Worm (Caenorhabditis elegans) whole organism, L1 larva: ENCODE measurements around the gene T28A8.6.

Source experiments
- C04F5.9 ChIP-seq: sonication (generic microtip); optimal IDR thresholded peaks from 2 replicates; lab custom pipeline; 2016; ENCODE audit warnings: missing genetic modification characterization, missing compliant biosample characterization
- C16A3.4 ChIP-seq: fragments of 150-350 bp; optimal IDR thresholded peaks from 2 replicates; lab custom pipeline; 2014; ENCODE audit warnings: missing biosample characterization, missing genetic modification characterization
- C34B4.2 ChIP-seq: sonication (generic microtip); optimal IDR thresholded peaks from 2 replicates; lab custom pipeline; 2017; ENCODE audit warnings: mild to moderate bottlenecking, missing genetic modification characterization, missing compliant biosample characterization
- Y116A8C.19 ChIP-seq: sonication (generic microtip); optimal IDR thresholded peaks from 2 replicates; lab custom pipeline; 2016; ENCODE audit warnings: missing compliant biosample characterization, missing genetic modification characterization, borderline replicate concordance
- aha-1 ChIP-seq: fragments of 150-350 bp; optimal IDR thresholded peaks from 2 replicates; lab custom pipeline; 2014; ENCODE audit warnings: missing biosample characterization, missing genetic modification characterization
- alr-1 ChIP-seq: fragments of 200-800 bp; sonication (Bioruptor generic); optimal IDR thresholded peaks from 2 replicates; lab custom pipeline; 2018; ENCODE audit warnings: borderline replicate concordance, mild to moderate bottlenecking, missing genetic modification characterization, missing compliant biosample characterization
- aly-2 ChIP-seq: fragments of 150-350 bp; optimal IDR thresholded peaks from 2 replicates; lab custom pipeline; 2014; ENCODE audit warnings: missing biosample characterization, missing genetic modification characterization
- ama-1 ChIP-seq: fragments of 150-350 bp; optimal IDR thresholded peaks from 2 replicates; lab custom pipeline; 2014
- blmp-1 ChIP-seq: fragments of 150-350 bp; optimal IDR thresholded peaks from 2 replicates; lab custom pipeline; 2014; ENCODE audit warnings: missing biosample characterization, missing genetic modification characterization
- ceh-90 ChIP-seq: sonication (generic microtip); optimal IDR thresholded peaks from 2 replicates; lab custom pipeline; 2016; ENCODE audit warnings: missing genetic modification characterization, missing compliant biosample characterization
- ces-1 ChIP-seq: fragments of 150-350 bp; optimal IDR thresholded peaks from 2 replicates; lab custom pipeline; 2014; ENCODE audit warnings: missing biosample characterization, missing genetic modification reagents, missing genetic modification characterization
- dpl-1 ChIP-seq, 3 experiments: fragments of 150-350 bp in 2 of 3; sonication (generic microtip) in 1 of 3; optimal IDR thresholded peaks; 2 replicates each; lab custom pipeline; 2014 to 2017; ENCODE audit warnings: missing biosample characterization in 3 of 3, missing genetic modification characterization in 3 of 3, missing genetic modification reagents in 3 of 3
- dsc-1 ChIP-seq: sonication (generic microtip); optimal IDR thresholded peaks from 2 replicates; lab custom pipeline; 2016; ENCODE audit warnings: mild to moderate bottlenecking, missing genetic modification characterization, missing compliant biosample characterization
- efl-1 ChIP-seq, 4 experiments: fragments of 150-350 bp; optimal IDR thresholded peaks in 3 of 4; peaks in 1 of 4; 1 replicate in 1 of 4; 2 replicates in 3 of 4; lab custom pipeline; 2014; ENCODE audit warnings: missing biosample characterization in 2 of 4, missing genetic modification characterization in 2 of 4, missing genetic modification reagents in 2 of 4
- egl-13 ChIP-seq: sonication (generic microtip); optimal IDR thresholded peaks from 2 replicates; lab custom pipeline; 2016; ENCODE audit warnings: missing genotype, missing genetic modification reagents, missing genetic modification characterization, missing compliant biosample characterization
- elt-2 ChIP-seq: sonication (generic microtip); optimal IDR thresholded peaks from 2 replicates; lab custom pipeline; 2016; ENCODE audit warnings: missing genetic modification characterization, mild to moderate bottlenecking, inconsistent platforms, missing compliant biosample characterization, missing genetic modification reagents
- elt-3 ChIP-seq, 6 experiments: fragments of 150-350 bp in 1 of 6; sonication (generic microtip); optimal IDR thresholded peaks; 2 replicates each; lab custom pipeline; 2017 to 2018; ENCODE audit warnings: missing biosample characterization in 6 of 6, missing genetic modification characterization in 6 of 6, inconsistent platforms in 1 of 6
- fos-1 ChIP-seq: fragments of 150-350 bp; optimal IDR thresholded peaks from 2 replicates; lab custom pipeline; 2014; ENCODE audit warnings: missing biosample characterization, missing genetic modification characterization
- grh-1 ChIP-seq: fragments of 200-800 bp; sonication (Bioruptor generic); IDR thresholded peaks from 2 replicates; pipeline ENCODE4 v1.3.6; 2022; ENCODE audit warnings: missing genetic modification reagents, missing genetic modification characterization, missing compliant biosample characterization
- hlh-17 ChIP-seq: fragments of 200-800 bp; sonication (Bioruptor generic); optimal IDR thresholded peaks from 2 replicates; lab custom pipeline; 2018; ENCODE audit warnings: missing genetic modification characterization, mild to moderate bottlenecking, missing compliant biosample characterization, moderate library complexity, borderline replicate concordance
- isw-1 ChIP-seq: fragments of 200-800 bp; sonication (Bioruptor generic); IDR thresholded peaks from 2 replicates; pipeline ENCODE4 v1.3.6; 2022; ENCODE audit warnings: missing genetic modification characterization, missing compliant biosample characterization
- lin-14 ChIP-seq: fragments of 200-800 bp; sonication (Bioruptor generic); optimal IDR thresholded peaks from 2 replicates; lab custom pipeline; 2018; ENCODE audit warnings: mild to moderate bottlenecking, missing genetic modification characterization, moderate library complexity, missing compliant biosample characterization
- lin-35 ChIP-seq, 2 experiments: fragments of 150-350 bp; optimal IDR thresholded peaks; 2 replicates each; lab custom pipeline; 2014; ENCODE audit warnings: missing biosample characterization in 2 of 2, missing genetic modification characterization in 2 of 2, missing genetic modification reagents in 2 of 2
- lsy-2 ChIP-seq, 2 experiments: fragments of 150-350 bp; optimal IDR thresholded peaks; 2 replicates each; lab custom pipeline; 2014; ENCODE audit warnings: missing biosample characterization in 2 of 2, missing genetic modification characterization in 2 of 2
- mdl-1 ChIP-seq, 2 experiments: fragments of 150-350 bp; optimal IDR thresholded peaks; 2 replicates each; lab custom pipeline; 2014 to 2017; ENCODE audit warnings: missing biosample characterization in 2 of 2, missing genetic modification characterization in 2 of 2, inconsistent platforms in 1 of 2
- mef-2 ChIP-seq: fragments of 150-350 bp; optimal IDR thresholded peaks from 2 replicates; lab custom pipeline; 2014; ENCODE audit warnings: missing biosample characterization, missing genetic modification characterization
- mep-1 ChIP-seq: fragments of 150-350 bp; optimal IDR thresholded peaks from 2 replicates; lab custom pipeline; 2014; ENCODE audit warnings: missing biosample characterization, missing genetic modification characterization
- nhr-11 ChIP-seq: fragments of 150-350 bp; optimal IDR thresholded peaks from 2 replicates; lab custom pipeline; 2014; ENCODE audit warnings: missing biosample characterization, missing genetic modification characterization
- nhr-12 ChIP-seq: sonication (generic microtip); optimal IDR thresholded peaks from 2 replicates; lab custom pipeline; 2017; ENCODE audit warnings: missing biosample characterization, missing genetic modification characterization
- nhr-20 ChIP-seq: sonication (generic microtip); optimal IDR thresholded peaks from 2 replicates; lab custom pipeline; 2016; ENCODE audit warnings: mild to moderate bottlenecking, missing genetic modification characterization, missing compliant biosample characterization
- nhr-85 ChIP-seq: sonication (generic microtip); peaks from one replicate; lab custom pipeline; 2016; ENCODE audit warnings: missing genetic modification characterization, inconsistent platforms, missing compliant biosample characterization
- nhr-90 ChIP-seq: sonication (generic microtip); optimal IDR thresholded peaks from 2 replicates; lab custom pipeline; 2016; ENCODE audit warnings: mild to moderate bottlenecking, missing genetic modification characterization, missing compliant biosample characterization; ENCODE audit not compliant: poor library complexity
- pax-3 ChIP-seq: fragments of 200-800 bp; sonication (Bioruptor generic); optimal IDR thresholded peaks from 2 replicates; lab custom pipeline; 2018; ENCODE audit warnings: mild to moderate bottlenecking, missing genetic modification characterization, moderate library complexity, missing compliant biosample characterization
- pqm-1 ChIP-seq: sonication (generic microtip); optimal IDR thresholded peaks from 3 replicates; lab custom pipeline; 2017; ENCODE audit warnings: missing biosample characterization, missing genetic modification characterization
- skn-1 ChIP-seq: fragments of 150-350 bp; optimal IDR thresholded peaks from 2 replicates; lab custom pipeline; 2014; ENCODE audit warnings: missing biosample characterization, missing genetic modification characterization
- snu-23 ChIP-seq: sonication (generic microtip); optimal IDR thresholded peaks from 2 replicates; lab custom pipeline; 2016; ENCODE audit warnings: missing genetic modification characterization, missing compliant biosample characterization
- sox-4 ChIP-seq: sonication (generic microtip); optimal IDR thresholded peaks from 2 replicates; lab custom pipeline; 2016; ENCODE audit warnings: missing genetic modification characterization, missing compliant biosample characterization
- sptf-1 ChIP-seq: fragments of 150-350 bp; optimal IDR thresholded peaks from 2 replicates; lab custom pipeline; 2014; ENCODE audit warnings: missing biosample characterization, missing genetic modification characterization
- tlp-1 ChIP-seq: fragments of 150-350 bp; optimal IDR thresholded peaks from 2 replicates; lab custom pipeline; 2014; ENCODE audit warnings: missing biosample characterization, missing genetic modification characterization
- unc-86 ChIP-seq: sonication (generic microtip); optimal IDR thresholded peaks from 2 replicates; lab custom pipeline; 2016; ENCODE audit warnings: missing genetic modification characterization, missing compliant biosample characterization
- vab-15 ChIP-seq: sonication (generic microtip); optimal IDR thresholded peaks from 2 replicates; lab custom pipeline; 2017; ENCODE audit warnings: missing genotype, mild to moderate bottlenecking, missing genetic modification characterization, missing compliant biosample characterization
- xbp-1 ChIP-seq: sonication (generic microtip); optimal IDR thresholded peaks from 2 replicates; lab custom pipeline; 2016; ENCODE audit warnings: missing genetic modification characterization, missing compliant biosample characterization
- ztf-11 ChIP-seq, 2 experiments: sonication (generic microtip); optimal IDR thresholded peaks; 2 replicates each; lab custom pipeline; 2016 to 2017; ENCODE audit warnings: missing genetic modification characterization in 2 of 2, missing biosample characterization in 1 of 2, missing compliant biosample characterization in 1 of 2
- ztf-4 ChIP-seq: fragments of 150-350 bp; optimal IDR thresholded peaks from 2 replicates; lab custom pipeline; 2014; ENCODE audit warnings: missing biosample characterization, missing genetic modification characterization

The T28A8.6 gene

DNA sequence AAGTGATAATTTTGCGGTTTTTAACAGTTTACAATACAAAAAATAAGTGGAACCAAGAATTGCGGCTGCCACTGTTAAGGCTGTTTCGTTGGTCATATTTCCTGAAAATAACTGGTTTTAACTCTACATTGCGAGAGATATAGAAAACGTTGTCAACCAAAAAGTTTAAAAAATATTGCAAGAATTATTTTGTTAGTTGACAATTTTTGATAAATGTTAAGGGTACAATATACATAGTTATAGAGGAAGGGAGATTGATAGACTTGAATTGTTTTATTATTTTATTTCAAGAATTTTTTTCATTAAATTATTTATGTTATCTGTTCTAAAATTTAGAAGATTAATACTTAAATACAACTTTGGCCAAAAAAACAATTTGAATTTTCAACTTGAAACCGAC is 44.4 kb downstream of the T28A8.6 start, which contains the start of gene acs-5:
Gene acs-5 (minus strand): TSS at position 101 of the 400 bp plus-strand sequence.
- no peak for TF ChIP-seq elt-2 (tag; lab: Kevin White, UChicago)
- TF ChIP-seq isw-1 (GFP tag; lab: Robert Waterston, UW) = no peak
- TF ChIP-seq nhr-12 = no peak
- no peak for TF ChIP-seq tlp-1
- no peak for TF ChIP-seq unc-86 (tag; lab: Kevin White, UChicago)
- TF ChIP-seq aly-2 (tag; lab: Kevin White, UChicago) = no peak
- no peak for TF ChIP-seq ces-1 (GFP tag; lab: Kevin White, UChicago)
- no peak for TF ChIP-seq fos-1
- no peak for TF ChIP-seq skn-1 (tag; lab: Kevin White, UChicago)
- TF ChIP-seq nhr-90 = no peak
- no peak for TF ChIP-seq ztf-4 (tag; lab: Kevin White, UChicago)
- TF ChIP-seq pqm-1 (tag; lab: Kevin White, UChicago) = no peak
- no peak for TF ChIP-seq alr-1 (tag; lab: Kevin White, UChicago)
- TF ChIP-seq ztf-11 (tag; optimal IDR thresholded peaks at IDR 0.05; lab: Kevin White, UChicago) = no peak
- no peak for TF ChIP-seq egl-13 (tag; lab: Kevin White, UChicago)

DNA sequence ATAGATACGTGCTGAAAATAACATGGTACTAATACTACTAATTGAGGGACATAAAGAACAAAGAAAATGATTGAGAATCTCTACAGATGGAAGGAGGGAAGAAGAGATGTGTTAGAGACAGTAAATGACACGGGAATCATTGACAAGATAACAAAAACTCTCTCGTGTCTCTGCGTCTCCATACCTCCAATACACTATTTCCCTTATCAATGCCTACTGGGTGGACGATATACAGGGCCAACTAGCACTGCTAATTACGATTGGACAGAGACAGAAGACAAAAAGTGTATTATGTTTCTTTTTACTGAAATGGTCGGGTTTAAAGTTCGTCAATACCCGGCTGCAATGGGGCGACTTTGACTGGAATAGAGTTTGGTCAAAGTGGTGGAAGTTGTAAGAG is 45.6 kb downstream of the T28A8.6 start:
- TF ChIP-seq efl-1 (optimal IDR thresholded peaks at IDR 0.05; lab: Kevin White, UChicago) (no peak), efl-1 (GFP tag; optimal IDR thresholded peaks at IDR 0.05 in 1 of 2; lab: Kevin White, UChicago) (peak in 1 of 2 experiments; percentile 92), snu-23 (GFP tag; lab: Kevin White, UChicago) (peak; percentile 39), mdl-1 (tag; optimal IDR thresholded peaks at IDR 0.05; lab: Kevin White, UChicago) (peak in 1 of 2 experiments; percentile 41), nhr-85 (tag; lab: Kevin White, UChicago) (no peak), lin-35 (GFP tag; optimal IDR thresholded peaks at IDR 0.05; lab: Kevin White, UChicago) (peak in 1 of 2 experiments; percentile 36), mep-1 (tag; lab: Kevin White, UChicago) (no peak), pax-3 (tag; lab: Kevin White, UChicago) (no peak), blmp-1 (peak; percentile 46), pqm-1 (tag; lab: Kevin White, UChicago) (peak; percentile 26), nhr-20 (tag; lab: Kevin White, UChicago) (peak; percentile 20), sox-4 (tag; lab: Kevin White, UChicago) (no peak), lin-14 (GFP tag; lab: Kevin White, UChicago) (peak; percentile 45), alr-1 (tag; lab: Kevin White, UChicago) (no peak), elt-3 (tag; optimal IDR thresholded peaks at IDR 0.05; lab: Kevin White, UChicago) (peak; percentile 67 to 92 (median 87)), ceh-90 (tag; lab: Kevin White, UChicago) (no peak), Y116A8C.19 (tag; lab: Kevin White, UChicago) (no peak), elt-2 (tag; lab: Kevin White, UChicago) (peak; percentile 59)

DNA sequence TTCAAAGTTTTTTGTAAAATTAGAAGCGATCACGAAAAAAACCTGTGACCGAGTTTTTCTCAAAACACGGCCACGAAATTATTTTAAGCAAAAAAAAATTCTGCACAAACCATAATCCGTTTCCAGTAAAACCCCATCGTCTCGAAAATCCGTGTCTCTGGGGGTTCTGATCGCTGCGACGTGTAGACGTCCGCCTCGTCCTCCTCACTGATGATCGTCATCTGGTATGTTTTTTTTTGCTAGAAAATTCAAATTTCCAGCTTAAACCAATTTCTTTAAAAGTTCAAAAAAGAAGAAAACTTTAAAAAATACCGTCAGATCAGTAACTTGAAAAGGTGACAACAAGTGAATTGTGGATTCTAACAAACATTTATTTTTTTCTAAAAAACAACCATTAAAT is 47.5 kb downstream of the T28A8.6 start, which contains the start of gene Y76A2B.4:
Gene Y76A2B.4 (minus strand): TSS at position 241 of the 400 bp plus-strand sequence.
- TF ChIP-seq elt-3 (tag; optimal IDR thresholded peaks at IDR 0.05; lab: Kevin White, UChicago) (no peak), ama-1 (lab: Kevin White, UChicago) (peak; percentile 61)

DNA sequence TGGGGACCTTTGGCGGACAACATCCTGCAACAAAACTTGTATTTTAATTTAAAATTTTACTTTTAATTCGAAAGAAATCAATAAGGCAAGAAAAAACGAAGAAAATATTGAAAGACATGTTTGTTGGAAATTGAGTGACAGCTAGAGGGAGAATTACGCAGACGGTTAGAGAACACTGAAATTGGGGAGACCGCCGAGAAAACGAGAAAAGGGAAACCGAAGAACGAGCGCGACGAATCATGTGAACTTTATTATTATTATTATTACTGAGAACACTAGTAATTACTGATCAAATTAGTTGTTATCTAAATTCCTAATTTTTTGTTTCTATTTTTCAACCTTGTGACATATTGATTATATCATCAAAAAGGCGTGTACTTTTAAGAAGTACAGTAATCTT is 50.0 kb downstream of the T28A8.6 start, which contains the start of gene mmad-1:
Gene mmad-1 (minus strand): TSS at position 24 of the 400 bp plus-strand sequence.
- TF ChIP-seq mef-2 (tag; lab: Kevin White, UChicago) = no peak
- TF ChIP-seq lsy-2 (tag; optimal IDR thresholded peaks at IDR 0.05; lab: Kevin White, UChicago) = peak; percentile 44 to 52
- TF ChIP-seq vab-15 (tag; lab: Kevin White, UChicago) = no peak
- TF ChIP-seq C04F5.9 (tag; lab: Kevin White, UChicago) = no peak
- TF ChIP-seq skn-1 (tag; lab: Kevin White, UChicago) = peak; percentile 4
- TF ChIP-seq efl-1 (optimal IDR thresholded peaks at IDR 0.05; lab: Kevin White, UChicago) = peak; percentile 40 to 41
- TF ChIP-seq efl-1 (GFP tag; optimal IDR thresholded peaks at IDR 0.05 in 1 of 2; lab: Kevin White, UChicago) = peak; percentile 4 to 43
- no peak for TF ChIP-seq sptf-1 (tag; lab: Kevin White, UChicago)
- no peak for TF ChIP-seq ztf-11 (tag; optimal IDR thresholded peaks at IDR 0.05; lab: Kevin White, UChicago)
- no peak for TF ChIP-seq aha-1 (tag; lab: Kevin White, UChicago)
- peak; percentile 54 for TF ChIP-seq dsc-1 (tag; lab: Kevin White, UChicago)
- peak; percentile 78 for TF ChIP-seq snu-23 (GFP tag; lab: Kevin White, UChicago)
- peak; percentile 71 for TF ChIP-seq nhr-90
- TF ChIP-seq grh-1 (GFP tag; lab: Robert Waterston, UW) = no peak
- TF ChIP-seq lin-14 (GFP tag; lab: Kevin White, UChicago) = peak; percentile 93
- no peak for TF ChIP-seq ceh-90 (tag; lab: Kevin White, UChicago)
- no peak for TF ChIP-seq C16A3.4 (tag; lab: Kevin White, UChicago)
- TF ChIP-seq dpl-1 (GFP tag; optimal IDR thresholded peaks at IDR 0.05; lab: Kevin White, UChicago) = peak in 1 of 3 experiments; percentile 35
- no peak for TF ChIP-seq nhr-11 (tag; lab: Kevin White, UChicago)
- TF ChIP-seq ama-1 (lab: Kevin White, UChicago) = peak; percentile 54
- no peak for TF ChIP-seq hlh-17 (GFP tag; lab: Kevin White, UChicago)
- TF ChIP-seq C34B4.2 = no peak
- no peak for TF ChIP-seq pqm-1 (tag; lab: Kevin White, UChicago)
- no peak for TF ChIP-seq tlp-1
- TF ChIP-seq xbp-1 (tag; lab: Kevin White, UChicago) = peak; percentile 25
- TF ChIP-seq unc-86 (tag; lab: Kevin White, UChicago) = no peak
